Fruit fly (Drosophila melanogaster): Measurements from ENCODE around the gene MED30.

The MED30 gene

dm6 chr3L:642146-642864 lies 11.6 kb downstream of the MED30 start (continued):
- TF ChIP-seq gce (GFP tag; IDR thresholded peaks at IDR 0.05), result peak; percentile 64; the same call in 2 of the 3 replicates
- no peak for TF ChIP-seq MESR4 (GFP tag; optimal IDR thresholded peaks at IDR 0.05)
- peak; percentile 85 for TF ChIP-seq gem (tag; optimal IDR thresholded peaks at IDR 0.05)
- TF ChIP-seq CG1602 (GFP tag; optimal IDR thresholded peaks at IDR 0.05), result peak; percentile 32
- TF ChIP-seq CG17829 (tag; optimal IDR thresholded peaks at IDR 0.05), result peak; percentile 61
- no peak for TF ChIP-seq maf-S (GFP tag; optimal IDR thresholded peaks at IDR 0.05)
- TF ChIP-seq tio (GFP tag; optimal IDR thresholded peaks at IDR 0.05), result peak; percentile 60
- peak in 1 of 2 experiments; percentile 7 for TF ChIP-seq chif (GFP tag; optimal IDR thresholded peaks at IDR 0.05)
- TF ChIP-seq CG3281 (GFP tag; optimal IDR thresholded peaks at IDR 0.05), result peak; percentile 63
- TF ChIP-seq ac (GFP tag; optimal IDR thresholded peaks at IDR 0.05), result peak; percentile 2
- TF ChIP-seq CG15011 (GFP tag; optimal IDR thresholded peaks at IDR 0.05), result peak; percentile 46
- TF ChIP-seq CG33213 (GFP tag; optimal IDR thresholded peaks at IDR 0.05), result no peak
- TF ChIP-seq CG10654 (GFP tag; optimal IDR thresholded peaks at IDR 0.05), result peak; percentile 35
- no peak for TF ChIP-seq Hsf (GFP tag; optimal IDR thresholded peaks at IDR 0.05)
- TF ChIP-seq D19B (GFP tag; optimal IDR thresholded peaks at IDR 0.05), result peak; percentile 29
- TF ChIP-seq E2f2 (GFP tag; IDR thresholded peaks at IDR 0.05), result peak; percentile 14; the same call in 1 of the 2 replicates
- TF ChIP-seq CG32532 (GFP tag; IDR thresholded peaks at IDR 0.05), result peak; percentile 63
- TF ChIP-seq CG12071 (GFP tag; optimal IDR thresholded peaks at IDR 0.05), result no peak
- peak; percentile 71 for TF ChIP-seq CG13424 (tag; optimal IDR thresholded peaks at IDR 0.05)
- TF ChIP-seq CG9437 (GFP tag; optimal IDR thresholded peaks at IDR 0.05), result peak; percentile 33
- TF ChIP-seq CG7839 (tag; optimal IDR thresholded peaks at IDR 0.05), result peak; percentile 70
- no peak for TF ChIP-seq pan (optimal IDR thresholded peaks at IDR 0.05)
- TF ChIP-seq pan (GFP tag; optimal IDR thresholded peaks at IDR 0.05 in 1 of 2, IDR thresholded peaks at IDR 0.05 in 1 of 2), result peak in 1 of 2 experiments; percentile 22
- TF ChIP-seq CG3838 (GFP tag; optimal IDR thresholded peaks at IDR 0.05), result no peak
- peak; percentile 88 for TF ChIP-seq sd (tag; optimal IDR thresholded peaks at IDR 0.05)
- peak; percentile 61 for TF ChIP-seq CG15269 (tag; optimal IDR thresholded peaks at IDR 0.05)
- TF ChIP-seq CG18619 (GFP tag; optimal IDR thresholded peaks at IDR 0.05), result peak; percentile 51
- TF ChIP-seq NC2α (GFP tag; optimal IDR thresholded peaks at IDR 0.05), result no peak
- TF ChIP-seq CG10959 (GFP tag; IDR thresholded peaks at IDR 0.05), result 0 out of 2 replicates have a peak, but pooled peaks have one; percentile 15
- TF ChIP-seq eve (GFP tag; optimal IDR thresholded peaks at IDR 0.05), result peak in 1 of 2 experiments; percentile 57
- TF ChIP-seq Rfx (GFP tag; IDR thresholded peaks at IDR 0.05), result peak; percentile 42; the same call in 1 of the 2 replicates
- TF ChIP-seq CG10209 (GFP tag; optimal IDR thresholded peaks at IDR 0.05), result no peak
- TF ChIP-seq CG14710 (tag; optimal IDR thresholded peaks at IDR 0.05), result peak; percentile 58
- TF ChIP-seq tgo (GFP tag; IDR thresholded peaks at IDR 0.05), result peak; percentile 53; the same call in 2 of the 3 replicates
- TF ChIP-seq dpn (GFP tag; optimal IDR thresholded peaks at IDR 0.05), result peak in 1 of 2 experiments; percentile 50
- TF ChIP-seq kah (GFP tag; optimal IDR thresholded peaks at IDR 0.05), result peak; percentile 40
- TF ChIP-seq CG8281 (tag; optimal IDR thresholded peaks at IDR 0.05), result peak; percentile 2
- peak; percentile 68 for TF ChIP-seq Ssrp (tag; optimal IDR thresholded peaks at IDR 0.05)
- 0 out of 4 replicates have a peak, but pooled peaks have one; percentile 16 for TF ChIP-seq Gug (GFP tag; IDR thresholded peaks at IDR 0.05)
- peak; percentile 17; the same call in 1 of the 2 replicates for TF ChIP-seq Awh (GFP tag; IDR thresholded peaks at IDR 0.05)
- TF ChIP-seq E2f1 (GFP tag; IDR thresholded peaks at IDR 0.05), result peak; percentile 52; the same call in 1 of the 2 replicates
- TF ChIP-seq unpg (GFP tag; optimal IDR thresholded peaks at IDR 0.05), result peak; percentile 60
- 0 out of 3 replicates have a peak, but pooled peaks have one; percentile 24 for TF ChIP-seq CG2889 (GFP tag; IDR thresholded peaks at IDR 0.05)
- TF ChIP-seq sc (optimal IDR thresholded peaks at IDR 0.05), result no peak
- peak; percentile 35 for TF ChIP-seq sc (GFP tag; optimal IDR thresholded peaks at IDR 0.05)
- TF ChIP-seq tin (GFP tag; optimal IDR thresholded peaks at IDR 0.05), result peak; percentile 12
- peak in 1 of 2 experiments; percentile 44 for TF ChIP-seq Eip74EF (GFP tag; optimal IDR thresholded peaks at IDR 0.05)
- TF ChIP-seq CG12104 (GFP tag; optimal IDR thresholded peaks at IDR 0.05), result peak; percentile 41
- TF ChIP-seq CG34376 (GFP tag; optimal IDR thresholded peaks at IDR 0.05), result no peak

Measured in whole organism, embryonic.